Fruit fly (Drosophila melanogaster) whole organism, embryonic: ENCODE results near the gene CG4594.

Experiments
- Abd-B ChIP-seq: fragments of 200-800 bp; sonication (Bioruptor generic); optimal IDR thresholded peaks from 2 replicates; lab custom pipeline; 2018; ENCODE audit warnings: missing biosample characterization, mild to moderate bottlenecking, missing genetic modification characterization, moderate library complexity
- BEAF-32 ChIP-seq: fragments of 200-800 bp; sonication (Bioruptor generic); optimal IDR thresholded peaks from 3 replicates; lab custom pipeline; 2017; ENCODE audit warnings: missing biosample characterization, missing genetic modification characterization, mild to moderate bottlenecking, moderate library complexity, missing genetic modification reagents
- CG10209 ChIP-seq: fragments of 200-800 bp; sonication (Bioruptor generic); optimal IDR thresholded peaks from 3 replicates; lab custom pipeline; 2017; ENCODE audit warnings: missing biosample characterization, mild to moderate bottlenecking, missing genetic modification characterization, missing genetic modification reagents
- CG10321 ChIP-seq: fragments of 200-800 bp; sonication (Bioruptor generic); IDR thresholded peaks from 2 replicates; pipeline ENCODE4 v1.3.6; 2022; ENCODE audit warnings: missing biosample characterization, missing genetic modification characterization
- CG10959 ChIP-seq: fragments of 200-800 bp; sonication (Bioruptor generic); IDR thresholded peaks from 2 replicates; pipeline ENCODE4 v1.3.6; 2022; ENCODE audit warnings: missing biosample characterization, missing genetic modification characterization
- CG11093 ChIP-seq: fragments of 200-800 bp; sonication (Bioruptor generic); IDR thresholded peaks from 3 replicates; pipeline ENCODE4 v1.3.6; 2022; ENCODE audit warnings: missing biosample characterization, missing genetic modification characterization
- CG11247 ChIP-seq: fragments of 200-800 bp; sonication (Bioruptor generic); IDR thresholded peaks from 2 replicates; pipeline ENCODE4 v1.3.6; 2022; ENCODE audit warnings: missing biosample characterization, missing genetic modification characterization
- CG11504 ChIP-seq: fragments of 200-800 bp; sonication (Bioruptor generic); optimal IDR thresholded peaks from 3 replicates; lab custom pipeline; 2019; ENCODE audit warnings: missing biosample characterization, mild to moderate bottlenecking, missing genetic modification characterization, moderate library complexity
- CG11560 ChIP-seq: fragments of 200-800 bp; sonication (Bioruptor generic); IDR thresholded peaks from 3 replicates; pipeline ENCODE4 v1.3.6; 2022; ENCODE audit warnings: missing biosample characterization, missing genetic modification characterization
- CG15011 ChIP-seq: fragments of 200-800 bp; sonication (Bioruptor generic); optimal IDR thresholded peaks from 3 replicates; lab custom pipeline; 2018; ENCODE audit warnings: missing biosample characterization, mild to moderate bottlenecking, missing genetic modification characterization
- CG17186 ChIP-seq: fragments of 200-800 bp; sonication (Bioruptor generic); optimal IDR thresholded peaks from 3 replicates; lab custom pipeline; 2017; ENCODE audit warnings: missing biosample characterization, missing genetic modification reagents, missing genetic modification characterization
- CG17912 ChIP-seq: fragments of 200-800 bp; sonication (Bioruptor generic); optimal IDR thresholded peaks from 2 replicates; lab custom pipeline; 2018; ENCODE audit warnings: missing biosample characterization, mild to moderate bottlenecking, missing genetic modification characterization
- CG1832 ChIP-seq: fragments of 200-800 bp; sonication (Bioruptor generic); optimal IDR thresholded peaks from 2 replicates; lab custom pipeline; 2017; ENCODE audit warnings: missing biosample characterization, mild to moderate bottlenecking, missing genetic modification characterization, inconsistent platforms
- CG2129 ChIP-seq: fragments of 200-800 bp; sonication (Bioruptor generic); IDR thresholded peaks from 2 replicates; pipeline ENCODE4 v1.3.6; 2022; ENCODE audit warnings: missing biosample characterization, missing genetic modification characterization; ENCODE audit not compliant: partially characterized antibody
- CG32767 ChIP-seq: fragments of 200-800 bp; sonication (Bioruptor generic); IDR thresholded peaks from 2 replicates; pipeline ENCODE4 v1.3.6; 2022; ENCODE audit warnings: missing biosample characterization, missing genetic modification characterization
- CG3995 ChIP-seq: fragments of 200-800 bp; sonication (Bioruptor generic); optimal IDR thresholded peaks from 3 replicates; lab custom pipeline; 2016; ENCODE audit warnings: missing biosample characterization, missing genetic modification characterization
- CG4328 ChIP-seq: fragments of 200-800 bp; sonication (Bioruptor generic); optimal IDR thresholded peaks from 3 replicates; lab custom pipeline; 2017; ENCODE audit warnings: missing biosample characterization, missing genetic modification reagents, missing genetic modification characterization
- CG6765 ChIP-seq: fragments of 200-800 bp; sonication (Bioruptor generic); optimal IDR thresholded peaks from 3 replicates; lab custom pipeline; 2017; ENCODE audit warnings: missing biosample characterization, mild to moderate bottlenecking, missing genetic modification characterization
- CG6813 ChIP-seq: fragments of 200-800 bp; sonication (Bioruptor generic); optimal IDR thresholded peaks from 2 replicates; lab custom pipeline; 2017; ENCODE audit warnings: missing biosample characterization, missing genetic modification characterization, mild to moderate bottlenecking, moderate library complexity, missing genetic modification reagents
- CG6854 ChIP-seq: fragments of 200-800 bp; sonication (Bioruptor generic); optimal IDR thresholded peaks from 3 replicates; lab custom pipeline; 2017; ENCODE audit warnings: missing biosample characterization, mild to moderate bottlenecking, missing genetic modification characterization
- CG7357 ChIP-seq: fragments of 200-800 bp; sonication (Bioruptor generic); IDR thresholded peaks from 3 replicates; pipeline ENCODE4 v1.3.6; 2022; ENCODE audit warnings: missing biosample characterization, missing genetic modification characterization
- CG7556 ChIP-seq: fragments of 200-800 bp; sonication (Bioruptor generic); optimal IDR thresholded peaks from 2 replicates; lab custom pipeline; 2017; ENCODE audit warnings: missing biosample characterization, mild to moderate bottlenecking, missing genetic modification characterization
- CG7786 ChIP-seq: fragments of 200-800 bp; sonication (Bioruptor generic); optimal IDR thresholded peaks from 2 replicates; lab custom pipeline; 2016; ENCODE audit warnings: missing biosample characterization, missing genetic modification characterization
- CTCF ChIP-seq: fragments of 200-800 bp; sonication (Bioruptor generic); optimal IDR thresholded peaks from 2 replicates; lab custom pipeline; 2017; ENCODE audit warnings: missing biosample characterization, mild to moderate bottlenecking, missing genetic modification characterization, moderate library complexity
- Dip2 ChIP-seq: fragments of 200-800 bp; sonication (Bioruptor generic); IDR thresholded peaks from 2 replicates; pipeline ENCODE4 v1.3.6; 2022; ENCODE audit warnings: missing biosample characterization, missing genetic modification characterization
- Dip3 ChIP-seq: fragments of 200-800 bp; sonication (Bioruptor generic); optimal IDR thresholded peaks from 3 replicates; lab custom pipeline; 2016; ENCODE audit warnings: missing biosample characterization, missing genetic modification characterization
- Ets97D ChIP-seq: fragments of 200-800 bp; sonication (Bioruptor generic); optimal IDR thresholded peaks from 3 replicates; lab custom pipeline; 2016; ENCODE audit warnings: missing biosample characterization, missing genetic modification characterization
- GATAe ChIP-seq: fragments of 200-800 bp; sonication (Bioruptor generic); conservative IDR thresholded peaks from 2 replicates; pipeline ENCODE4 v1.3.6; 2022; ENCODE audit warnings: missing biosample characterization, missing genetic modification characterization
- HLHmδ ChIP-seq: fragments of 200-800 bp; sonication (Bioruptor generic); optimal IDR thresholded peaks from 2 replicates; lab custom pipeline; 2018; ENCODE audit warnings: missing biosample characterization, mild to moderate bottlenecking, missing genetic modification characterization, moderate library complexity
- Jarid2 ChIP-seq: fragments of 200-800 bp; sonication (Bioruptor generic); optimal IDR thresholded peaks from 3 replicates; lab custom pipeline; 2017; ENCODE audit warnings: mild to moderate bottlenecking, missing biosample characterization, missing genetic modification reagents, missing genetic modification characterization
- Side ChIP-seq: fragments of 200-800 bp; sonication (Bioruptor generic); optimal IDR thresholded peaks from 2 replicates; lab custom pipeline; 2016; ENCODE audit warnings: missing biosample characterization, missing genetic modification characterization
- Trl ChIP-seq, 3 experiments: fragments of >200 bp in 2 of 3; fragments of 200-800 bp in 1 of 3; sonication (Bioruptor generic) in 1 of 3; optimal IDR thresholded peaks; 2 replicates in 1 of 3; 3 replicates in 2 of 3; lab custom pipeline; 2016 to 2017; ENCODE audit warnings: missing biosample characterization in 1 of 3, missing genetic modification characterization in 1 of 3
- ab ChIP-seq: fragments of 200-800 bp; sonication (Bioruptor generic); optimal IDR thresholded peaks from 2 replicates; lab custom pipeline; 2016; ENCODE audit warnings: missing biosample characterization, missing genetic modification characterization
- ap ChIP-seq: fragments of 200-800 bp; sonication (Bioruptor generic); IDR thresholded peaks from 2 replicates; pipeline ENCODE4 v1.3.6; 2022; ENCODE audit warnings: missing biosample characterization, missing genetic modification characterization
- bsh ChIP-seq, 2 experiments: fragments of 200-800 bp; sonication (Bioruptor generic); optimal IDR thresholded peaks; 2 replicates each; lab custom pipeline; 2017 to 2018; ENCODE audit warnings: mild to moderate bottlenecking in 2 of 2, missing biosample characterization in 2 of 2, missing genetic modification characterization in 2 of 2, moderate library complexity in 1 of 2
- crol ChIP-seq: fragments of 200-800 bp; sonication (Bioruptor generic); IDR thresholded peaks from 2 replicates; pipeline ENCODE4 v1.3.6; 2022; ENCODE audit warnings: missing biosample characterization, missing genetic modification characterization
- dan ChIP-seq: fragments of 200-800 bp; sonication (Bioruptor generic); IDR thresholded peaks from 2 replicates; pipeline ENCODE4 v1.3.6; 2022; ENCODE audit warnings: missing biosample characterization, missing genetic modification characterization
- esg ChIP-seq: fragments of 200-800 bp; sonication (Bioruptor generic); conservative IDR thresholded peaks from 2 replicates; pipeline ENCODE4 v1.3.6; 2022; ENCODE audit warnings: missing biosample characterization, missing genetic modification characterization
- ewg ChIP-seq: fragments of 200-800 bp; sonication (Bioruptor generic); optimal IDR thresholded peaks from 3 replicates; lab custom pipeline; 2017; ENCODE audit warnings: mild to moderate bottlenecking, missing biosample characterization, missing genetic modification reagents, missing genetic modification characterization
- gsb-n ChIP-seq: fragments of 200-800 bp; sonication (Bioruptor generic); optimal IDR thresholded peaks from 3 replicates; lab custom pipeline; 2018; ENCODE audit warnings: missing biosample characterization, mild to moderate bottlenecking, missing genetic modification characterization
- klu ChIP-seq: fragments of 200-800 bp; sonication (Bioruptor generic); IDR thresholded peaks from 2 replicates; pipeline ENCODE4 v1.3.6; 2022; ENCODE audit warnings: missing biosample characterization, missing genetic modification characterization
- lov ChIP-seq, 2 experiments: fragments of 200-800 bp in 1 of 2; fragments of >200 bp in 1 of 2; sonication (Bioruptor generic) in 1 of 2; IDR thresholded peaks in 1 of 2; optimal IDR thresholded peaks in 1 of 2; 2 replicates in 1 of 2; 3 replicates in 1 of 2; pipeline versions ENCODE4 v1.3.6 to Lab custom; 2017 to 2022; ENCODE audit warnings: missing biosample characterization in 1 of 2, missing genetic modification characterization in 1 of 2
- mld ChIP-seq: fragments of 200-800 bp; sonication (Bioruptor generic); IDR thresholded peaks from 3 replicates; pipeline ENCODE4 v1.3.6; 2022; ENCODE audit warnings: missing biosample characterization, missing genetic modification characterization; ENCODE audit not compliant: partially characterized antibody
- nerfin-2 ChIP-seq: fragments of 200-800 bp; sonication (Bioruptor generic); IDR thresholded peaks from 2 replicates; pipeline ENCODE4 v1.3.6; 2022; ENCODE audit warnings: missing biosample characterization, missing genetic modification characterization; ENCODE audit not compliant: partially characterized antibody
- odd ChIP-seq: fragments of 200-800 bp; sonication (Bioruptor generic); optimal IDR thresholded peaks from 2 replicates; lab custom pipeline; 2017; ENCODE audit warnings: missing biosample characterization, mild to moderate bottlenecking, missing genetic modification characterization
- tll ChIP-seq, 2 experiments: fragments of 200-800 bp in 1 of 2; fragments of >200 bp in 1 of 2; sonication (Bioruptor generic) in 1 of 2; optimal IDR thresholded peaks; 2 replicates each; lab custom pipeline; 2017 to 2019; ENCODE audit warnings: missing biosample characterization in 2 of 2, missing genetic modification characterization in 2 of 2, mild to moderate bottlenecking in 1 of 2, moderate library complexity in 1 of 2
- vfl ChIP-seq: fragments of 200-800 bp; sonication (Bioruptor generic); optimal IDR thresholded peaks from 2 replicates; lab custom pipeline; 2016; ENCODE audit warnings: missing biosample characterization, missing genetic modification characterization
- zfh1 ChIP-seq: fragments of 200-800 bp; sonication (Bioruptor generic); IDR thresholded peaks from 3 replicates; pipeline ENCODE4 v1.3.6; 2022; ENCODE audit warnings: missing biosample characterization, missing genetic modification characterization

CG4594 gene

DNA sequence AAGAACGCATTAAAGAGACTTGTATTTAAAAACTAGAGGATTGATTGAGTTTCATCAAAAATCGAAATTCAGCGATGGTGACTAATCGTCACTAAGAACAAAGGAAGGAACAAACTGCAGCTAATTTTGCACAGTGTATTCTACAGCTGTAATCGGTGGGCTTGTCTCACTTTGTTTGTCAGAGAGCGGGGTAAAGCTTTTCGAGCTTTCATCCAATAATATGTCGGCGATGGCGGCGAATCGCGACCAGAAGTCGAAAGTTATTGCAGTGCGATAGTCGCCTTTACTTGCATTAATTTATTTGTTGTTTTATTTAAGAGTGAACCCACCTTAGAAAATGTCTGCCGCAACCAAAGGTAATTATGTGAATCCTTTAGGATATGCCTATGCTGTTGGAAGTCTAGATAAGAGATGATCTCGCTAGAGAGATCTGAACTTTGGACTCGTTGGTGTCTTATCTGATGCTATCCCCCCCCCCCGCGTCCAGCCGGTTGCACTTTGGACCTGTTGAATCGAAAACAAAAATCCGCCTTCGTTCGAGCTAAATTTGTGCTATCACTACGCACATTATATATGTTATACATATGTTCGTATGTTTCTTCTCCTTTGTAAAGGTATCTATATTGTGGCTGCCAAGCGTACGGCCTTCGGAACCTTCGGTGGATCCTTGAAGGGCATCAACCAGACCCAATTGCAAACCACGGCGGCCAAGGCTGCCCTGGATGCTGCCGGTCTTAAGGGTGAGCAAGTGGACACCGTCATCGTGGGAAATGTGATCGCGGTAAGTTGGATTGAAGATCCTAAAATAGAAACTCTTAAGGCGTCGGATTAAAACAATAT, 4.7 kb upstream of the CG4594 start, which contains the start of gene yip2 (continued):
- TF ChIP-seq CG15011 (GFP tag; lab: Kevin White, UChicago): no peak
- TF ChIP-seq klu (GFP tag; lab: Robert Waterston, UW): no peak
- TF ChIP-seq dan (GFP tag; lab: Robert Waterston, UW): no peak
- peak; percentile 57 for TF ChIP-seq CG6854 (GFP tag; lab: Kevin White, UChicago)
- TF ChIP-seq Abd-B (GFP tag; lab: Kevin White, UChicago): no peak
- TF ChIP-seq CG11247 (GFP tag; lab: Robert Waterston, UW): peak; percentile 40
- peak; percentile 44 for TF ChIP-seq vfl (GFP tag; lab: Kevin White, UChicago)
- TF ChIP-seq crol (GFP tag; lab: Robert Waterston, UW): peak; percentile 66
- TF ChIP-seq CG6765: peak; percentile 72
- TF ChIP-seq CG4328 (GFP tag; lab: Kevin White, UChicago): peak; percentile 54
- peak; percentile 58 to 100 for TF ChIP-seq bsh (GFP tag; optimal IDR thresholded peaks at IDR 0.05; lab: Kevin White, UChicago)
- TF ChIP-seq odd (GFP tag; lab: Kevin White, UChicago): peak; percentile 62
- TF ChIP-seq mld: 0 out of 3 replicates have a peak, but pooled peaks have one; percentile 33
- no peak for TF ChIP-seq CG7357 (GFP tag; lab: Robert Waterston, UW)
- TF ChIP-seq Dip2 (GFP tag; lab: Robert Waterston, UW): no peak
- TF ChIP-seq Ets97D (GFP tag; lab: Kevin White, UChicago): peak; percentile 15
- TF ChIP-seq BEAF-32 (GFP tag; lab: Kevin White, UChicago): peak; percentile 2
- TF ChIP-seq GATAe (GFP tag; lab: Robert Waterston, UW): no peak
- TF ChIP-seq ab (GFP tag; lab: Kevin White, UChicago): no peak
- TF ChIP-seq lov (optimal IDR thresholded peaks at IDR 0.05; lab: Kevin White, UChicago): no peak
- TF ChIP-seq lov (GFP tag; IDR thresholded peaks at IDR 0.05; lab: Robert Waterston, UW): no peak
- TF ChIP-seq CG7786 (GFP tag; lab: Kevin White, UChicago): peak; percentile 53
- TF ChIP-seq HLHmδ (GFP tag; lab: Kevin White, UChicago): no peak
- peak; percentile 68 for TF ChIP-seq CTCF (GFP tag; lab: Kevin White, UChicago)
- peak; percentile 14 for TF ChIP-seq CG3995 (GFP tag; lab: Kevin White, UChicago)
- TF ChIP-seq CG32767 (GFP tag; lab: Robert Waterston, UW): 0 out of 2 replicates have a peak, but pooled peaks have one; percentile 29
- TF ChIP-seq CG11560 (tag; lab: Robert Waterston, UW): no peak
- TF ChIP-seq Jarid2: peak; percentile 48
- TF ChIP-seq CG11504 (tag; lab: Kevin White, UChicago): peak; percentile 68
- peak; percentile 72 for TF ChIP-seq zfh1 (GFP tag; lab: Robert Waterston, UW)
- TF ChIP-seq Side (GFP tag; lab: Kevin White, UChicago): peak; percentile 30
- TF ChIP-seq CG17912 (GFP tag; lab: Kevin White, UChicago): no peak
- TF ChIP-seq tll (GFP tag; optimal IDR thresholded peaks at IDR 0.05; lab: Kevin White, UChicago): no peak
- peak; percentile 51 for TF ChIP-seq CG10209 (GFP tag; lab: Kevin White, UChicago)
- peak; percentile 42; the same call in 1 of the 2 replicates for TF ChIP-seq CG10321 (GFP tag; lab: Robert Waterston, UW)
- peak in 1 of 2 experiments; percentile 18 for TF ChIP-seq Trl (optimal IDR thresholded peaks at IDR 0.05; lab: Kevin White, UChicago)
- TF ChIP-seq Trl (GFP tag; optimal IDR thresholded peaks at IDR 0.05; lab: Kevin White, UChicago): peak; percentile 59
- TF ChIP-seq ap (GFP tag; lab: Robert Waterston, UW): peak; percentile 52
- no peak for TF ChIP-seq CG2129 (GFP tag; lab: Robert Waterston, UW)
- no peak for TF ChIP-seq CG17186
- peak; percentile 60 for TF ChIP-seq CG6813
- no peak for TF ChIP-seq ewg
- TF ChIP-seq CG1832 (GFP tag; lab: Kevin White, UChicago): no peak
- no peak for TF ChIP-seq CG10959 (GFP tag; lab: Robert Waterston, UW)
- TF ChIP-seq esg: no peak
- no peak for TF ChIP-seq CG11093 (GFP tag; lab: Robert Waterston, UW)
- no peak for TF ChIP-seq gsb-n
- TF ChIP-seq Dip3 (GFP tag; lab: Kevin White, UChicago): peak; percentile 52
- peak; percentile 65 for TF ChIP-seq CG7556 (GFP tag; lab: Kevin White, UChicago)
- TF ChIP-seq nerfin-2 (GFP tag; lab: Robert Waterston, UW): no peak
